Worm (Caenorhabditis elegans) whole organism, midembryonic: ENCODE results near the gene glb-7.

Source experiments
- T22C8.4 ChIP-seq: fragments of 200-800 bp; sonication (Bioruptor generic); IDR thresholded peaks from 2 replicates; pipeline ENCODE4 v1.3.6; 2022; ENCODE audit warnings: missing genetic modification characterization, missing compliant biosample characterization
- flt-1 ChIP-seq: fragments of 200-800 bp; sonication (Bioruptor generic); IDR thresholded peaks from 2 replicates; pipeline ENCODE4 v1.3.6; 2022; ENCODE audit warnings: missing genetic modification characterization, missing compliant biosample characterization
- klf-2 ChIP-seq: fragments of 200-800 bp; sonication (Bioruptor generic); conservative IDR thresholded peaks from 2 replicates; pipeline ENCODE4 v1.3.6; 2022; ENCODE audit warnings: missing genetic modification reagents, missing genetic modification characterization, missing compliant biosample characterization
- med-1 ChIP-seq: sonication (generic microtip); optimal IDR thresholded peaks from 2 replicates; lab custom pipeline; 2017; ENCODE audit warnings: missing genetic modification characterization, mild to moderate bottlenecking, missing compliant biosample characterization, antibody characterized with exemption, missing genetic modification reagents; ENCODE audit not compliant: insufficient read depth
- ref-1 ChIP-seq: fragments of 200-800 bp; sonication (Bioruptor generic); conservative IDR thresholded peaks from 2 replicates; pipeline ENCODE4 v1.3.6; 2022; ENCODE audit warnings: missing genetic modification reagents, missing genetic modification characterization, missing compliant biosample characterization
- tab-1 ChIP-seq: fragments of 200-800 bp; sonication (Bioruptor generic); IDR thresholded peaks from 2 replicates; pipeline ENCODE4 v1.3.6; 2022; ENCODE audit warnings: missing genetic modification characterization, missing compliant biosample characterization
- ztf-23 ChIP-seq: fragments of 200-800 bp; sonication (Bioruptor generic); IDR thresholded peaks from 2 replicates; pipeline ENCODE4 v1.3.6; 2022; ENCODE audit warnings: missing genetic modification reagents, missing genetic modification characterization, missing compliant biosample characterization
- ztf-29 ChIP-seq: fragments of 200-800 bp; sonication (Bioruptor generic); IDR thresholded peaks from 2 replicates; pipeline ENCODE4 v1.3.6; 2022; ENCODE audit warnings: missing genetic modification reagents, missing genetic modification characterization, missing compliant biosample characterization

DNA sequence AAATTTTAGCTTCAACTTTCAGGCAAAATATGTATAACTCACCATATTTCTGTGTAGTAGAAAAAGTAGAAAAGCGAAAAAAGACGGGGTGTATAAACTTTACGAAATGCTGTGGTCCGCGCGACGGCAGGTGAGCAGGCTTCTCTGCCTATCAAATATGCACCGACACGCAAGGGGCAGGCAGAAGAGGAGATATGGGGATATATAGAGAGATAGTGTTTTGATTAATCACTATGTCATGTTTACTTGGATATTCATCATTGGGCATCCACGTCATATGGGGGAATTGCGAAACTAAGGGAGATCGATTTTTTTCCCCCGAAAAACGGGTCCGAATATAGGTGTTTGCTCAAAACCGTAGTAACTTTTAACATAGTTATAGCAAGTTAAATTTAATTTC is 36.5 kb downstream of the glb-7 start, which contains the start of gene gcy-37:
- no peak for TF ChIP-seq tab-1 (GFP tag; lab: Robert Waterston, UW)
- TF ChIP-seq ztf-29 (GFP tag; lab: Robert Waterston, UW) = no peak
- no peak for TF ChIP-seq ref-1
- no peak for TF ChIP-seq klf-2 (GFP tag; lab: Robert Waterston, UW)
- no peak for TF ChIP-seq flt-1 (GFP tag; lab: Robert Waterston, UW)
- TF ChIP-seq T22C8.4 = no peak
- no peak for TF ChIP-seq med-1 (GFP tag; lab: Kevin White, UChicago)
- TF ChIP-seq ztf-23 = no peak
